Worm (Caenorhabditis elegans) whole organism, midembryonic: ENCODE results near the gene npp-21.

Source experiments
- ref-1 ChIP-seq: fragments of 200-800 bp; sonication (Bioruptor generic); conservative IDR thresholded peaks from 2 replicates; pipeline ENCODE4 v1.3.6; 2022; ENCODE audit warnings: missing genetic modification reagents, missing genetic modification characterization, missing compliant biosample characterization
- tab-1 ChIP-seq: fragments of 200-800 bp; sonication (Bioruptor generic); IDR thresholded peaks from 2 replicates; pipeline ENCODE4 v1.3.6; 2022; ENCODE audit warnings: missing genetic modification characterization, missing compliant biosample characterization

- TF ChIP-seq ref-1 (GFP tag; lab: Robert Waterston, UW) (no peak), tab-1 (GFP tag; lab: Robert Waterston, UW) (no peak)
Observed at ce11 chrII:7583555-7583954, 15.9 kb upstream of the npp-21 start, which contains the start of gene mks-3.
